1 fruit fly cellular context compared by ENCODE assay signal in the genomic region with DNA sequence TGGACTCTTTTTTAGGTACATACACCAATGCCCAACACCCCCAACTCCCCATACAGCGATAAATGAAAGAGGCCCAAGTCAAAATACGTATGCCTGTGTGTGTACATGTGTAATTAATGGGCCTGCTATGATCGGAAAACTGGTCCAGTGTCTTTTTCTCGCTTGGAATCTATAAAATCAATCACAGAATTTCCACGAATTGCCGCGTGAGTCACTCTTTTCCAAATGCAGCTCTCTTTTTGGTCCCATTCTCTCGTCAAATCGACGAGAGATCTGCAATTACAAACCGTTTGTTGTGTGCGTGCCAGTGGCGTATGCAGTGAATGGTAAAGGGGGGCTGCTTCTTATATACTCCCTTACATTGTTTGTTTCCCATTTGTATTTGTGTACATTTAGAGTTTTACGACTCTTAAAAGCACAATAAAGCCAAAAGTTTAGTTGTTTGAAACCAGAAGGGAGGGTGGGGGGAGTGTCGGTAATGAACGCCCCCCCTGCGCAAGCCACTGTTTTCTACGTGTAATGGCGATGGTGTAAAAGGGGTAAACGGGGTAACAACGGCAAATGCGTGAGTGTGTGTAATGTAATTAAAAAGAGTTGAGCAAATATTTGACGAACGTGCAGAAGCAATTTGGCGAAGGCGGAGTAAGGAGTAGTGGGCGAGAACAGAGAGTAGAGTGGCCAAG.
TF ChIP-seq lines count a peak whose summit lies in the region.

No protein-coding gene starts in this region.

TF ChIP-seq in whole organism, embryonic, 481 proteins besides CTCF, POLR2A, EP300 and RAD21 (continued from another document and continues in another):
- TF ChIP-seq CG15696 (tag; optimal IDR thresholded peaks at IDR 0.05; lab: Kevin White, UChicago) (peak; percentile 91), sisA (GFP tag; IDR thresholded peaks at IDR 0.05; lab: Robert Waterston, UW) (peak; percentile 97), bsh (GFP tag; optimal IDR thresholded peaks at IDR 0.05; lab: Kevin White, UChicago) (peak; percentile 74 to 95), B-H1 (GFP tag; IDR thresholded peaks at IDR 0.05; lab: Robert Waterston, UW) (peak; percentile 93), lab (GFP tag; optimal IDR thresholded peaks at IDR 0.05; lab: Kevin White, UChicago) (peak; percentile 96), inv (GFP tag; IDR thresholded peaks at IDR 0.05; lab: Robert Waterston, UW; ENCODE audit: partially characterized antibody) (no peak), mirr (GFP tag; optimal IDR thresholded peaks at IDR 0.05; lab: Kevin White, UChicago) (peak; percentile 87), wek (GFP tag; optimal IDR thresholded peaks at IDR 0.05; lab: Kevin White, UChicago) (peak; percentile 86), CG14014 (GFP tag; IDR thresholded peaks at IDR 0.05; lab: Robert Waterston, UW) (peak; percentile 94), chm (GFP tag; IDR thresholded peaks at IDR 0.05; lab: Robert Waterston, UW) (peak; percentile 89), Trl (optimal IDR thresholded peaks at IDR 0.05; lab: Kevin White, UChicago) (peak; percentile 1 to 6), Trl (GFP tag; optimal IDR thresholded peaks at IDR 0.05; lab: Kevin White, UChicago) (peak; percentile 92), unc-4 (GFP tag; IDR thresholded peaks at IDR 0.05; lab: Robert Waterston, UW; ENCODE audit: partially characterized antibody) (no peak), Hr78 (GFP tag; optimal IDR thresholded peaks at IDR 0.05; lab: Kevin White, UChicago) (peak in 1 of 2 experiments; percentile 74), CG8089 (GFP tag; optimal IDR thresholded peaks at IDR 0.05; lab: Kevin White, UChicago) (peak; percentile 94), CG7745 (tag; optimal IDR thresholded peaks at IDR 0.05; lab: Kevin White, UChicago) (no peak), chif (GFP tag; optimal IDR thresholded peaks at IDR 0.05; lab: Kevin White, UChicago) (peak; percentile 94 to 96), ttk (GFP tag; IDR thresholded peaks at IDR 0.05; lab: Robert Waterston, UW) (peak; percentile 95), CG12299 (tag; optimal IDR thresholded peaks at IDR 0.05; lab: Kevin White, UChicago) (peak; percentile 84), fd3F (GFP tag; optimal IDR thresholded peaks at IDR 0.05; lab: Kevin White, UChicago) (peak; percentile 90), CG2875 (GFP tag; optimal IDR thresholded peaks at IDR 0.05; lab: Kevin White, UChicago) (peak; percentile 91), pan (optimal IDR thresholded peaks at IDR 0.05; lab: Kevin White, UChicago) (no peak), pan (GFP tag; optimal IDR thresholded peaks at IDR 0.05 in 1 of 2, IDR thresholded peaks at IDR 0.05 in 1 of 2) (peak in 1 of 2 experiments; percentile 96), CG17829 (tag; optimal IDR thresholded peaks at IDR 0.05; lab: Kevin White, UChicago) (peak; percentile 95), pb (GFP tag; optimal IDR thresholded peaks at IDR 0.05; lab: Kevin White, UChicago) (peak; percentile 95), al (GFP tag; IDR thresholded peaks at IDR 0.05; lab: Robert Waterston, UW) (peak; percentile 85), CG14441 (GFP tag; IDR thresholded peaks at IDR 0.05; lab: Robert Waterston, UW) (peak; percentile 97), Doc3 (GFP tag; IDR thresholded peaks at IDR 0.05; lab: Robert Waterston, UW; ENCODE audit: partially characterized antibody) (no peak), ab (GFP tag; optimal IDR thresholded peaks at IDR 0.05; lab: Kevin White, UChicago) (peak; percentile 84), da (GFP tag; optimal IDR thresholded peaks at IDR 0.05; lab: Kevin White, UChicago) (peak; percentile 93), gsb-n (tag; optimal IDR thresholded peaks at IDR 0.05; lab: Kevin White, UChicago) (peak; percentile 88), CG6175 (GFP tag; IDR thresholded peaks at IDR 0.05; lab: Robert Waterston, UW) (peak; percentile 85), dimm (GFP tag; IDR thresholded peaks at IDR 0.05; lab: Robert Waterston, UW) (peak; percentile 88), Poxn (GFP tag; IDR thresholded peaks at IDR 0.05; lab: Robert Waterston, UW) (peak; percentile 47; the same call in 1 of the 2 replicates), CG7372 (GFP tag; IDR thresholded peaks at IDR 0.05; lab: Robert Waterston, UW) (peak; percentile 90), CG9876 (GFP tag; optimal IDR thresholded peaks at IDR 0.05; lab: Kevin White, UChicago) (peak; percentile 93), gem (tag; optimal IDR thresholded peaks at IDR 0.05; lab: Kevin White, UChicago) (peak; percentile 95), Six4 (GFP tag; optimal IDR thresholded peaks at IDR 0.05; lab: Kevin White, UChicago) (peak; percentile 90), CG31388 (GFP tag; optimal IDR thresholded peaks at IDR 0.05; lab: Kevin White, UChicago) (peak; percentile 88), CG10462 (GFP tag; optimal IDR thresholded peaks at IDR 0.05; lab: Kevin White, UChicago) (peak; percentile 87), Taf1 (GFP tag; IDR thresholded peaks at IDR 0.05; lab: Robert Waterston, UW) (peak; percentile 65; the same call in 1 of the 2 replicates), CG2202 (tag; optimal IDR thresholded peaks at IDR 0.05; lab: Kevin White, UChicago) (peak; percentile 91), Dip2 (GFP tag; IDR thresholded peaks at IDR 0.05; lab: Robert Waterston, UW) (no peak), abd-A (tag; optimal IDR thresholded peaks at IDR 0.05; lab: Kevin White, UChicago) (peak; percentile 87), scrt (GFP tag; optimal IDR thresholded peaks at IDR 0.05; lab: Kevin White, UChicago) (peak; percentile 78), CG9727 (GFP tag; optimal IDR thresholded peaks at IDR 0.05; lab: Kevin White, UChicago) (peak; percentile 91), CG1529 (GFP tag; optimal IDR thresholded peaks at IDR 0.05; lab: Kevin White, UChicago) (peak; percentile 92), CG31441 (GFP tag; IDR thresholded peaks at IDR 0.05; lab: Robert Waterston, UW) (peak; percentile 93), croc (GFP tag; conservative IDR thresholded peaks at IDR 0.05; lab: Robert Waterston, UW) (peak; percentile 89), schlank (tag; optimal IDR thresholded peaks at IDR 0.05; lab: Kevin White, UChicago) (peak; percentile 73), CG11504 (tag; optimal IDR thresholded peaks at IDR 0.05; lab: Kevin White, UChicago) (peak; percentile 95), CG30431 (GFP tag; optimal IDR thresholded peaks at IDR 0.05; lab: Kevin White, UChicago) (peak; percentile 93), Vsx1 (GFP tag; optimal IDR thresholded peaks at IDR 0.05; lab: Kevin White, UChicago) (peak; percentile 86), vfl (GFP tag; optimal IDR thresholded peaks at IDR 0.05; lab: Kevin White, UChicago) (peak; percentile 72), shn (GFP tag; optimal IDR thresholded peaks at IDR 0.05; lab: Kevin White, UChicago) (peak; percentile 95), Myb (GFP tag; optimal IDR thresholded peaks at IDR 0.05; lab: Kevin White, UChicago) (peak; percentile 83), sc (optimal IDR thresholded peaks at IDR 0.05; lab: Kevin White, UChicago) (no peak), sc (GFP tag; optimal IDR thresholded peaks at IDR 0.05; lab: Kevin White, UChicago) (peak; percentile 84), slp2 (GFP tag; optimal IDR thresholded peaks at IDR 0.05; lab: Kevin White, UChicago) (peak; percentile 94), amos (GFP tag; IDR thresholded peaks at IDR 0.05; lab: Robert Waterston, UW; ENCODE audit: partially characterized antibody) (no peak), pzg (GFP tag; optimal IDR thresholded peaks at IDR 0.05; lab: Kevin White, UChicago) (peak; percentile 5), Chrac-16 (GFP tag; optimal IDR thresholded peaks at IDR 0.05; lab: Kevin White, UChicago) (peak; percentile 95), Tbp (GFP tag; optimal IDR thresholded peaks at IDR 0.05; lab: Kevin White, UChicago) (no peak), Adf1 (GFP tag; IDR thresholded peaks at IDR 0.05; lab: Robert Waterston, UW) (peak; percentile 67), sens (GFP tag; lab: Kevin White, UChicago) (peak; percentile 99), D19B (GFP tag; optimal IDR thresholded peaks at IDR 0.05; lab: Kevin White, UChicago) (peak; percentile 59), CG13287 (GFP tag; IDR thresholded peaks at IDR 0.05; lab: Robert Waterston, UW; ENCODE audit: partially characterized antibody) (no peak), CG7839 (tag; optimal IDR thresholded peaks at IDR 0.05; lab: Kevin White, UChicago) (peak; percentile 95), CG33213 (GFP tag; optimal IDR thresholded peaks at IDR 0.05; lab: Kevin White, UChicago) (peak; percentile 86), Stat92E (GFP tag; optimal IDR thresholded peaks at IDR 0.05; lab: Kevin White, UChicago) (peak in 1 of 3 experiments; percentile 97), esg (GFP tag; conservative IDR thresholded peaks at IDR 0.05; lab: Robert Waterston, UW) (peak; percentile 94), CG11696 (GFP tag; IDR thresholded peaks at IDR 0.05; lab: Robert Waterston, UW) (peak; percentile 82), Optix (GFP tag; IDR thresholded peaks at IDR 0.05; lab: Robert Waterston, UW) (peak; percentile 94), CG13296 (GFP tag; optimal IDR thresholded peaks at IDR 0.05; lab: Kevin White, UChicago) (peak; percentile 91), CG17361 (GFP tag; IDR thresholded peaks at IDR 0.05; lab: Robert Waterston, UW) (peak; percentile 95), CG2199 (GFP tag; IDR thresholded peaks at IDR 0.05; lab: Robert Waterston, UW) (peak; percentile 92), slbo (GFP tag; IDR thresholded peaks at IDR 0.05; lab: Robert Waterston, UW) (peak; percentile 96), Hsf (GFP tag; optimal IDR thresholded peaks at IDR 0.05; lab: Kevin White, UChicago) (peak; percentile 94), CG17912 (GFP tag; optimal IDR thresholded peaks at IDR 0.05; lab: Kevin White, UChicago) (peak; percentile 86), gt (GFP tag; IDR thresholded peaks at IDR 0.05; lab: Robert Waterston, UW) (peak; percentile 93), bigmax (GFP tag; optimal IDR thresholded peaks at IDR 0.05; lab: Kevin White, UChicago) (peak; percentile 60), Ravus (GFP tag; IDR thresholded peaks at IDR 0.05; lab: Robert Waterston, UW) (peak; percentile 82), CG3726 (GFP tag; IDR thresholded peaks at IDR 0.05; lab: Robert Waterston, UW) (peak; percentile 92), zen2 (GFP tag; IDR thresholded peaks at IDR 0.05; lab: Robert Waterston, UW; ENCODE audit: partially characterized antibody) (no peak), CG31224 (GFP tag; IDR thresholded peaks at IDR 0.05; lab: Robert Waterston, UW) (peak; percentile 86), tap (tag; optimal IDR thresholded peaks at IDR 0.05; lab: Kevin White, UChicago) (peak; percentile 94), Dref (GFP tag; IDR thresholded peaks at IDR 0.05; lab: Robert Waterston, UW) (peak; percentile 30; the same call in 1 of the 2 replicates), HLHmδ (GFP tag; optimal IDR thresholded peaks at IDR 0.05; lab: Kevin White, UChicago) (no peak), CG12155 (GFP tag; optimal IDR thresholded peaks at IDR 0.05; lab: Kevin White, UChicago) (peak; percentile 88), Elba2 (GFP tag; optimal IDR thresholded peaks at IDR 0.05; lab: Kevin White, UChicago) (peak; percentile 48), cwo (GFP tag; optimal IDR thresholded peaks at IDR 0.05; lab: Kevin White, UChicago) (peak; percentile 85), CG2889 (GFP tag; IDR thresholded peaks at IDR 0.05; lab: Robert Waterston, UW) (peak; percentile 89), D19A (tag; optimal IDR thresholded peaks at IDR 0.05; lab: Kevin White, UChicago) (peak; percentile 91), Sry-β (GFP tag; optimal IDR thresholded peaks at IDR 0.05; lab: Kevin White, UChicago) (peak; percentile 54), CG1233 (GFP tag; optimal IDR thresholded peaks at IDR 0.05; lab: Kevin White, UChicago) (peak; percentile 92), fu2 (GFP tag; optimal IDR thresholded peaks at IDR 0.05; lab: Kevin White, UChicago) (peak; percentile 92), fd96Cb (tag; optimal IDR thresholded peaks at IDR 0.05; lab: Kevin White, UChicago) (peak; percentile 96), CG6272 (GFP tag; IDR thresholded peaks at IDR 0.05; lab: Robert Waterston, UW) (peak; percentile 92), tin (GFP tag; optimal IDR thresholded peaks at IDR 0.05; lab: Kevin White, UChicago) (peak; percentile 94), CG18764 (GFP tag; optimal IDR thresholded peaks at IDR 0.05; lab: Kevin White, UChicago) (peak; percentile 81), Neu2 (GFP tag; optimal IDR thresholded peaks at IDR 0.05; lab: Kevin White, UChicago; ENCODE audit: borderline replicate concordance) (peak; percentile 89), CG11723 (GFP tag; optimal IDR thresholded peaks at IDR 0.05; lab: Kevin White, UChicago) (peak; percentile 89), gcm2 (GFP tag; optimal IDR thresholded peaks at IDR 0.05; lab: Kevin White, UChicago) (peak; percentile 55), jumu (GFP tag; optimal IDR thresholded peaks at IDR 0.05; lab: Kevin White, UChicago) (peak; percentile 96), Hand (GFP tag; optimal IDR thresholded peaks at IDR 0.05; lab: Kevin White, UChicago) (peak; percentile 71), ken (GFP tag; IDR thresholded peaks at IDR 0.05; lab: Robert Waterston, UW) (peak; percentile 96), trem (tag; optimal IDR thresholded peaks at IDR 0.05; lab: Kevin White, UChicago) (peak; percentile 87), cas (GFP tag; IDR thresholded peaks at IDR 0.05; lab: Robert Waterston, UW) (peak; percentile 89), CG3281 (GFP tag; optimal IDR thresholded peaks at IDR 0.05; lab: Kevin White, UChicago) (peak; percentile 88), ato (GFP tag; IDR thresholded peaks at IDR 0.05; lab: Robert Waterston, UW; ENCODE audit: partially characterized antibody) (no peak), Max (GFP tag; optimal IDR thresholded peaks at IDR 0.05; lab: Kevin White, UChicago) (peak; percentile 86), ara (GFP tag; IDR thresholded peaks at IDR 0.05; lab: Robert Waterston, UW) (peak; percentile 90), hth (optimal IDR thresholded peaks at IDR 0.05; lab: Kevin White, UChicago) (no peak), CG10321 (GFP tag; IDR thresholded peaks at IDR 0.05; lab: Robert Waterston, UW) (peak; percentile 40; the same call in 1 of the 2 replicates), CG16813 (GFP tag; IDR thresholded peaks at IDR 0.05; lab: Robert Waterston, UW; ENCODE audit: partially characterized antibody) (no peak), CG17568 (GFP tag; optimal IDR thresholded peaks at IDR 0.05; lab: Kevin White, UChicago) (peak; percentile 85), lov (optimal IDR thresholded peaks at IDR 0.05; lab: Kevin White, UChicago) (no peak), lov (GFP tag; IDR thresholded peaks at IDR 0.05; lab: Robert Waterston, UW) (peak; percentile 90), stwl (tag; optimal IDR thresholded peaks at IDR 0.05; lab: Kevin White, UChicago) (peak; percentile 14), Lpt (GFP tag; optimal IDR thresholded peaks at IDR 0.05; lab: Kevin White, UChicago) (no peak), CG16815 (GFP tag; optimal IDR thresholded peaks at IDR 0.05; lab: Kevin White, UChicago) (peak; percentile 90), crp (GFP tag; optimal IDR thresholded peaks at IDR 0.05; lab: Kevin White, UChicago) (peak in 1 of 2 experiments; percentile 57)
